Fruit fly (Drosophila melanogaster): ENCODE data around the gene Zw10.

Zw10 gene

DNA sequence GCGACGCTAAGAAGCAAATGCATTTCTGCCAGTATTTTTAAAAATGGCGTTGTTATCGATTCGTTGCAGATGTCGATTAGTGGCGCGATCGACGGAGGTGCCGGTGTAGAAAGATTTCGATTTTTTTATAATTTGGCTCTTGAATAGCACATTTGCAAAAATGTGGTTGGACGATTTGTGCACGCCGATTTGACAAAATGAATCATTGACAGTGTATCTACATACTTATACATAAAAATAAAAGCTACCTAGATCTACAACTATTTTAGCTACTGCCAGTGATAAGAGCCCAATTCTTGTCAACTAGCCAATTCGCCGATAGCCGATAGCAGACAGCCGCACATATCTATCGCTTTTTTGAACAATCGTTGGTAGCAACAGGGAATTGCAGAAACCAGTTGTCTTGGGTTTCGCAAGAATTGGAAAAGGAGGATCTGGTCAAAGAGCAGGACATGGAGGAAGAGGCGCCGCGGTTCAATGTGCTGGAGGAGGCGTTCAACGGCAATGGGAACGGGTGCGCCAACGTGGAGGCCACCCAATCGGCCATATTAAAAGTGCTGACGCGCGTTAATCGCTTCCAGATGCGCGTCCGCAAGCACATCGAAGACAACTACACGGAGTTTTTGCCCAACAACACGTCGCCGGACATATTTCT lies at the start of gene Zw10, which contains the start of gene Klp3A:
Zw10 (plus strand) TSS at position 347 of the 655 bp plus-strand sequence.
Klp3A (minus strand) TSS at position 202 of the 655 bp plus-strand sequence.
- TF ChIP-seq gem (tag; optimal IDR thresholded peaks at IDR 0.05) (no peak), Sry-δ (GFP tag; optimal IDR thresholded peaks at IDR 0.05) (peak; percentile 74), CG10267 (tag; optimal IDR thresholded peaks at IDR 0.05) (peak; percentile 33), row (GFP tag; IDR thresholded peaks at IDR 0.05) (peak; percentile 79), Doc3 (GFP tag; IDR thresholded peaks at IDR 0.05; ENCODE audit: partially characterized antibody) (0 out of 3 replicates have a peak, but pooled peaks have one; percentile 45), CG18476 (GFP tag; optimal IDR thresholded peaks at IDR 0.05) (no peak), CG11723 (GFP tag; optimal IDR thresholded peaks at IDR 0.05) (no peak), Dref (GFP tag; IDR thresholded peaks at IDR 0.05) (peak; percentile 63), MESR4 (GFP tag; optimal IDR thresholded peaks at IDR 0.05) (peak; percentile 26), Abd-B (GFP tag; optimal IDR thresholded peaks at IDR 0.05) (no peak), nom (GFP tag; optimal IDR thresholded peaks at IDR 0.05) (peak; percentile 6), nerfin-2 (GFP tag; IDR thresholded peaks at IDR 0.05; ENCODE audit: partially characterized antibody) (peak; percentile 72), zen (tag; optimal IDR thresholded peaks at IDR 0.05) (peak; percentile 2), Lhr (GFP tag; optimal IDR thresholded peaks at IDR 0.05) (no peak), stwl (tag; optimal IDR thresholded peaks at IDR 0.05) (peak; percentile 34), twi (tag; optimal IDR thresholded peaks at IDR 0.05) (peak; percentile 10), Gug (GFP tag; IDR thresholded peaks at IDR 0.05) (peak; percentile 8; the same call in 1 of the 4 replicates), CG14860 (GFP tag; IDR thresholded peaks at IDR 0.05; ENCODE audit: partially characterized antibody) (peak; percentile 70; the same call in 2 of the 3 replicates), Six4 (GFP tag; optimal IDR thresholded peaks at IDR 0.05) (no peak), tna (GFP tag; IDR thresholded peaks at IDR 0.05; ENCODE audit: partially characterized antibody) (peak; percentile 79), lilli (GFP tag; optimal IDR thresholded peaks at IDR 0.05) (peak; percentile 45), pho (GFP tag; optimal IDR thresholded peaks at IDR 0.05) (peak; percentile 43), BEAF-32 (GFP tag; optimal IDR thresholded peaks at IDR 0.05) (peak; percentile 69), CG9727 (GFP tag; optimal IDR thresholded peaks at IDR 0.05) (peak; percentile 13), CG9932 (GFP tag; IDR thresholded peaks at IDR 0.05) (peak; percentile 43; the same call in 1 of the 2 replicates), nmo (GFP tag; optimal IDR thresholded peaks at IDR 0.05) (peak; percentile 41), CG12659 (GFP tag; optimal IDR thresholded peaks at IDR 0.05) (peak; percentile 41), CG14710 (tag; optimal IDR thresholded peaks at IDR 0.05) (peak; percentile 42), unc-4 (GFP tag; IDR thresholded peaks at IDR 0.05; ENCODE audit: partially characterized antibody) (peak; percentile 61), CG2116 (GFP tag; optimal IDR thresholded peaks at IDR 0.05) (peak; percentile 82), nau (GFP tag; optimal IDR thresholded peaks at IDR 0.05) (no peak), CG31365 (tag; optimal IDR thresholded peaks at IDR 0.05) (no peak), Med (GFP tag) (peak; percentile 85), Atf-2 (GFP tag; optimal IDR thresholded peaks at IDR 0.05) (peak; percentile 1), mam (GFP tag; optimal IDR thresholded peaks at IDR 0.05) (peak; percentile 26), Sry-β (GFP tag; optimal IDR thresholded peaks at IDR 0.05) (peak; percentile 86), phol (tag; optimal IDR thresholded peaks at IDR 0.05) (peak; percentile 85), vnd (GFP tag; IDR thresholded peaks at IDR 0.05; ENCODE audit: partially characterized antibody) (peak; percentile 63), CG9609 (GFP tag; optimal IDR thresholded peaks at IDR 0.05) (no peak), Ets97D (GFP tag; optimal IDR thresholded peaks at IDR 0.05) (peak; percentile 26), ap (GFP tag; IDR thresholded peaks at IDR 0.05) (no peak), mld (GFP tag; IDR thresholded peaks at IDR 0.05; ENCODE audit: partially characterized antibody) (peak; percentile 41; the same call in 1 of the 3 replicates), CG7271 (tag; optimal IDR thresholded peaks at IDR 0.05) (no peak), chif (GFP tag; optimal IDR thresholded peaks at IDR 0.05) (peak in 1 of 2 experiments; percentile 1), ato (GFP tag; IDR thresholded peaks at IDR 0.05; ENCODE audit: partially characterized antibody) (0 out of 2 replicates have a peak, but pooled peaks have one; percentile 21), Sin3A (optimal IDR thresholded peaks at IDR 0.05) (peak; percentile 68), prd (optimal IDR thresholded peaks at IDR 0.05) (no peak), prd (GFP tag; IDR thresholded peaks at IDR 0.05) (peak; percentile 19; the same call in 1 of the 3 replicates)
